Worm (Caenorhabditis elegans) whole organism, young adult: Measurements from ENCODE around the gene sre-28.

Experiments used
- B0261.1 ChIP-seq: sonication (generic microtip); optimal IDR thresholded peaks from 2 replicates; lab custom pipeline; 2016; ENCODE audit warnings: mild to moderate bottlenecking, missing genetic modification characterization, moderate library complexity, missing compliant biosample characterization
- B0336.3 ChIP-seq: fragments of 200-800 bp; sonication (Bioruptor generic); IDR thresholded peaks from 2 replicates; pipeline ENCODE4 v1.3.6; 2022; ENCODE audit warnings: missing genetic modification characterization, missing compliant biosample characterization
- C06A6.2 ChIP-seq: fragments of 200-800 bp; sonication (Bioruptor generic); conservative IDR thresholded peaks from 2 replicates; pipeline ENCODE4 v1.3.6; 2022; ENCODE audit warnings: missing genetic modification characterization, missing compliant biosample characterization
- C17E4.6 ChIP-seq: fragments of 200-800 bp; sonication (Bioruptor generic); IDR thresholded peaks from 2 replicates; pipeline ENCODE4 v1.3.6; 2022; ENCODE audit warnings: missing genetic modification reagents, missing genetic modification characterization, missing compliant biosample characterization
- D2030.7 ChIP-seq: fragments of 200-800 bp; sonication (Bioruptor generic); IDR thresholded peaks from 2 replicates; pipeline ENCODE4 v1.3.6; 2022; ENCODE audit warnings: missing genetic modification reagents, missing genetic modification characterization, missing compliant biosample characterization
- F23B12.7 ChIP-seq: sonication (generic microtip); optimal IDR thresholded peaks from 2 replicates; lab custom pipeline; 2017; ENCODE audit warnings: missing genetic modification characterization, mild to moderate bottlenecking, missing compliant biosample characterization, antibody characterized with exemption, moderate library complexity; ENCODE audit not compliant: insufficient read depth
- F49E8.2 ChIP-seq: sonication (generic microtip); optimal IDR thresholded peaks from 3 replicates; lab custom pipeline; 2017; ENCODE audit warnings: missing genetic modification characterization, mild to moderate bottlenecking, missing compliant biosample characterization, antibody characterized with exemption, moderate library complexity; ENCODE audit not compliant: insufficient read depth
- F57C9.4 ChIP-seq: sonication (generic microtip); optimal IDR thresholded peaks from 2 replicates; lab custom pipeline; 2017; ENCODE audit warnings: mild to moderate bottlenecking, missing genetic modification characterization, missing compliant biosample characterization
- K12H6.12 ChIP-seq: fragments of 200-800 bp; sonication (Bioruptor generic); optimal IDR thresholded peaks from 2 replicates; lab custom pipeline; 2018; ENCODE audit warnings: mild to moderate bottlenecking, missing genetic modification characterization, missing compliant biosample characterization
- Y53G8AR.9 ChIP-seq: fragments of 200-800 bp; sonication (Bioruptor generic); conservative IDR thresholded peaks from 2 replicates; pipeline ENCODE4 v1.3.6; 2022; ENCODE audit warnings: missing genetic modification reagents, missing genetic modification characterization, missing compliant biosample characterization
- ZK185.1 ChIP-seq: sonication (generic microtip); optimal IDR thresholded peaks from 2 replicates; lab custom pipeline; 2016; ENCODE audit warnings: mild to moderate bottlenecking, missing genetic modification characterization, missing compliant biosample characterization; ENCODE audit not compliant: poor library complexity, severe bottlenecking
- atf-7 ChIP-seq: sonication (generic microtip); optimal IDR thresholded peaks from 2 replicates; lab custom pipeline; 2017; ENCODE audit warnings: mild to moderate bottlenecking, missing genetic modification characterization, missing compliant biosample characterization
- athp-1 ChIP-seq: sonication (generic microtip); optimal IDR thresholded peaks from 2 replicates; lab custom pipeline; 2017; ENCODE audit warnings: mild to moderate bottlenecking, missing genetic modification characterization, missing compliant biosample characterization
- attf-3 ChIP-seq: fragments of 200-800 bp; sonication (Bioruptor generic); conservative IDR thresholded peaks from 2 replicates; pipeline ENCODE4 v1.3.6; 2022; ENCODE audit warnings: missing genetic modification reagents, missing genetic modification characterization, missing compliant biosample characterization
- attf-5 ChIP-seq: fragments of 200-800 bp; sonication (Bioruptor generic); optimal IDR thresholded peaks from 2 replicates; lab custom pipeline; 2018; ENCODE audit warnings: mild to moderate bottlenecking, missing genetic modification characterization, missing compliant biosample characterization
- cebp-1 ChIP-seq, 2 experiments: fragments of 200-800 bp in 1 of 2; sonication (Bioruptor generic) in 1 of 2; sonication (generic microtip) in 1 of 2; IDR thresholded peaks in 1 of 2; optimal IDR thresholded peaks in 1 of 2; 2 replicates each; pipeline versions ENCODE4 v1.3.6 to Lab custom; 2017 to 2022; ENCODE audit warnings: missing compliant biosample characterization in 2 of 2, missing genetic modification characterization in 2 of 2, mild to moderate bottlenecking in 1 of 2, missing genetic modification reagents in 1 of 2, moderate library complexity in 1 of 2
- cebp-2 ChIP-seq: fragments of 200-800 bp; sonication (Bioruptor generic); IDR thresholded peaks from 2 replicates; pipeline ENCODE4 v1.3.6; 2022; ENCODE audit warnings: missing genetic modification characterization, missing compliant biosample characterization
- ceh-100 ChIP-seq: fragments of 200-800 bp; sonication (Bioruptor generic); IDR thresholded peaks from 2 replicates; pipeline ENCODE4 v1.3.6; 2022; ENCODE audit warnings: missing genetic modification reagents, missing genetic modification characterization, missing compliant biosample characterization
- ceh-27 ChIP-seq: fragments of 200-800 bp; sonication (Bioruptor generic); optimal IDR thresholded peaks from 2 replicates; lab custom pipeline; 2018; ENCODE audit warnings: mild to moderate bottlenecking, missing genetic modification characterization, moderate library complexity, missing compliant biosample characterization
- chd-7 ChIP-seq: sonication (generic microtip); optimal IDR thresholded peaks from 2 replicates; lab custom pipeline; 2016; ENCODE audit warnings: mild to moderate bottlenecking, missing genetic modification characterization, moderate library complexity, missing compliant biosample characterization
- die-1 ChIP-seq: sonication (generic microtip); optimal IDR thresholded peaks from 2 replicates; lab custom pipeline; 2016; ENCODE audit warnings: missing genotype, mild to moderate bottlenecking, missing genetic modification characterization, missing compliant biosample characterization
- egl-18 ChIP-seq: fragments of 200-800 bp; sonication (Bioruptor generic); IDR thresholded peaks from 2 replicates; pipeline ENCODE4 v1.3.6; 2022; ENCODE audit warnings: missing genetic modification reagents, missing genetic modification characterization, missing compliant biosample characterization
- egl-44 ChIP-seq: fragments of 200-800 bp; sonication (Bioruptor generic); IDR thresholded peaks from 2 replicates; pipeline ENCODE4 v1.3.6; 2022; ENCODE audit warnings: missing genetic modification reagents, missing genetic modification characterization, missing compliant biosample characterization
- hmg-1.2 ChIP-seq: fragments of 200-800 bp; sonication (Bioruptor generic); IDR thresholded peaks from 2 replicates; pipeline ENCODE4 v1.3.6; 2022; ENCODE audit warnings: missing genetic modification reagents, missing genetic modification characterization, missing compliant biosample characterization
- hmg-20 ChIP-seq: fragments of 200-800 bp; sonication (Bioruptor generic); IDR thresholded peaks from 2 replicates; pipeline ENCODE4 v1.3.6; 2022; ENCODE audit warnings: missing genetic modification reagents, missing genetic modification characterization, missing compliant biosample characterization
- hrde-1 ChIP-seq: sonication (generic microtip); optimal IDR thresholded peaks from 2 replicates; lab custom pipeline; 2016; ENCODE audit warnings: missing genetic modification characterization, mild to moderate bottlenecking, missing compliant biosample characterization, moderate library complexity, missing genotype, missing genetic modification reagents, borderline replicate concordance
- let-526 ChIP-seq: fragments of 200-800 bp; sonication (Bioruptor generic); IDR thresholded peaks from 2 replicates; pipeline ENCODE4 v1.3.6; 2022; ENCODE audit warnings: missing genetic modification reagents, missing genetic modification characterization, missing compliant biosample characterization
- lin-26 ChIP-seq: fragments of 200-800 bp; sonication (Bioruptor generic); IDR thresholded peaks from 2 replicates; pipeline ENCODE4 v1.3.6; 2022; ENCODE audit warnings: missing genetic modification reagents, missing genetic modification characterization, missing compliant biosample characterization
- madf-6 ChIP-seq: fragments of 200-800 bp; sonication (Bioruptor generic); IDR thresholded peaks from 2 replicates; pipeline ENCODE4 v1.3.6; 2022; ENCODE audit warnings: missing genetic modification reagents, missing genetic modification characterization, missing compliant biosample characterization
- madf-8 ChIP-seq: fragments of 200-800 bp; sonication (Bioruptor generic); conservative IDR thresholded peaks from 2 replicates; pipeline ENCODE4 v1.3.6; 2022; ENCODE audit warnings: missing genetic modification reagents, missing genetic modification characterization, missing compliant biosample characterization
- mel-28 ChIP-seq: sonication (generic microtip); optimal IDR thresholded peaks from 2 replicates; lab custom pipeline; 2016; ENCODE audit warnings: borderline replicate concordance, mild to moderate bottlenecking, missing genetic modification characterization, missing compliant biosample characterization
- nfyb-1 ChIP-seq: fragments of 200-800 bp; sonication (Bioruptor generic); IDR thresholded peaks from 2 replicates; pipeline ENCODE4 v1.3.6; 2022; ENCODE audit warnings: missing genetic modification reagents, missing genetic modification characterization, missing compliant biosample characterization
- nhr-90 ChIP-seq: sonication (generic microtip); optimal IDR thresholded peaks from 2 replicates; lab custom pipeline; 2016; ENCODE audit warnings: missing genotype, mild to moderate bottlenecking, missing genetic modification characterization, missing compliant biosample characterization
- pbrm-1 ChIP-seq: fragments of 200-800 bp; sonication (Bioruptor generic); IDR thresholded peaks from 2 replicates; pipeline ENCODE4 v1.3.6; 2022; ENCODE audit warnings: missing genetic modification reagents, missing genetic modification characterization, missing compliant biosample characterization
- rcor-1 ChIP-seq: fragments of 200-800 bp; sonication (Bioruptor generic); IDR thresholded peaks from 2 replicates; pipeline ENCODE4 v1.3.6; 2022; ENCODE audit warnings: missing genetic modification reagents, missing genetic modification characterization, missing compliant biosample characterization
- rec-8 ChIP-seq, 2 experiments: sonication (generic microtip); optimal IDR thresholded peaks; 2 replicates each; lab custom pipeline; 2016; ENCODE audit warnings: mild to moderate bottlenecking in 2 of 2, missing genetic modification characterization in 2 of 2, missing genetic modification reagents in 2 of 2, missing genotype in 2 of 2, missing biosample characterization in 1 of 2, missing compliant biosample characterization in 1 of 2, moderate library complexity in 1 of 2
- snpc-1.3 ChIP-seq: sonication (generic microtip); optimal IDR thresholded peaks from 2 replicates; lab custom pipeline; 2017; ENCODE audit warnings: missing genetic modification characterization, mild to moderate bottlenecking, missing compliant biosample characterization, antibody characterized with exemption, moderate library complexity, missing genotype, missing genetic modification reagents; ENCODE audit not compliant: insufficient read depth
- snpc-3.4 ChIP-seq: sonication (generic microtip); optimal IDR thresholded peaks from 2 replicates; lab custom pipeline; 2017; ENCODE audit warnings: missing genetic modification characterization, mild to moderate bottlenecking, missing compliant biosample characterization, antibody characterized with exemption, moderate library complexity, missing genotype, missing genetic modification reagents
- tbp1 ChIP-seq: fragments of 200-800 bp; sonication (Bioruptor generic); optimal IDR thresholded peaks from 2 replicates; lab custom pipeline; 2018; ENCODE audit warnings: mild to moderate bottlenecking, missing genetic modification characterization, missing compliant biosample characterization
- tbx-9 ChIP-seq: sonication (generic microtip); optimal IDR thresholded peaks from 2 replicates; lab custom pipeline; 2016; ENCODE audit warnings: borderline replicate concordance, missing genetic modification characterization, inconsistent platforms, missing compliant biosample characterization
- zfh-2 ChIP-seq: fragments of 200-800 bp; sonication (Bioruptor generic); conservative IDR thresholded peaks from 2 replicates; pipeline ENCODE4 v1.3.6; 2022; ENCODE audit warnings: missing genetic modification reagents, missing genetic modification characterization, missing compliant biosample characterization
- ztf-22 ChIP-seq: fragments of 200-800 bp; sonication (Bioruptor generic); optimal IDR thresholded peaks from 2 replicates; lab custom pipeline; 2018; ENCODE audit warnings: mild to moderate bottlenecking, missing genetic modification characterization, moderate library complexity, missing compliant biosample characterization
- ztf-28 ChIP-seq: fragments of 200-800 bp; sonication (Bioruptor generic); IDR thresholded peaks from 2 replicates; pipeline ENCODE4 v1.3.6; 2022; ENCODE audit warnings: missing genetic modification reagents, missing genetic modification characterization, missing compliant biosample characterization
- ztf-3 ChIP-seq: fragments of 200-800 bp; sonication (Bioruptor generic); optimal IDR thresholded peaks from 2 replicates; lab custom pipeline; 2018; ENCODE audit warnings: mild to moderate bottlenecking, missing genetic modification characterization, missing compliant biosample characterization

sre-28 gene

DNA sequence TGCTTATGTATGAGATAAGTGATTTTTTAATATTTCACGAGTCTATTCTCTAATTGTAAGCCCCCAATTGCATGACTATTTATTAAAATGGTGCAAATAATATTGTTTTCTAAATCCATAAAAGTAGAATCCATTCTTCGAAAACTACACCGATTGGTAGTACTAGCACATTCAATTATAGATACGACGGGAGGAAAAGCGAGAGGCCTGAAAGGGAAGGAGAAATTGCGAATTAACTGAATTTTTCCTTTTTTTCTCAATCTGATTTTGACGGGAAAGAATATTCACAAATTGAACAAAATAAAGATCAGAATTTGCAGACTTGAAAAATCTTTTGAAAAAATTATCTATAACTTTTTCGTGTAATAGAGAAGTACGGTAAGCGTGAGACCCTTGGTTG, 33.0 kb downstream of the sre-28 start:
- TF ChIP-seq tbx-9 (tag; lab: Kevin White, UChicago) = no peak
- no peak for TF ChIP-seq F23B12.7 (tag; lab: Kevin White, UChicago)
- TF ChIP-seq snpc-1.3 (tag; lab: Kevin White, UChicago) = no peak
- no peak for TF ChIP-seq nhr-90 (tag; lab: Kevin White, UChicago)
- no peak for TF ChIP-seq ztf-3 (GFP tag; lab: Kevin White, UChicago)
- TF ChIP-seq F57C9.4 (tag; lab: Kevin White, UChicago) = no peak
- no peak for TF ChIP-seq madf-8
- no peak for TF ChIP-seq egl-44 (GFP tag; lab: Robert Waterston, UW)

ce11 chrV:9978425-9978824, 34.2 kb downstream of the sre-28 start:
- TF ChIP-seq snpc-3.4 (tag; lab: Kevin White, UChicago) (peak; percentile 16), zfh-2 (GFP tag; lab: Robert Waterston, UW) (peak; percentile 51), K12H6.12 (tag; lab: Kevin White, UChicago) (peak; percentile 13), ceh-27 (peak; percentile 39), die-1 (tag; lab: Kevin White, UChicago) (peak; percentile 23), ceh-100 (GFP tag; lab: Robert Waterston, UW) (peak; percentile 18; the same call in 1 of the 2 replicates), let-526 (GFP tag; lab: Robert Waterston, UW) (no peak), tbp1 (peak; percentile 20), ztf-28 (GFP tag; lab: Robert Waterston, UW) (no peak), pbrm-1 (GFP tag; lab: Robert Waterston, UW) (peak; percentile 58; the same call in 1 of the 2 replicates), hmg-1.2 (GFP tag; lab: Robert Waterston, UW) (0 out of 2 replicates have a peak, but pooled peaks have one; percentile 19), attf-3 (GFP tag; lab: Robert Waterston, UW) (0 out of 2 replicates have a peak, but pooled peaks have one; percentile 23), ztf-22 (GFP tag; lab: Kevin White, UChicago) (no peak), D2030.7 (GFP tag; lab: Robert Waterston, UW) (peak; percentile 41), C17E4.6 (GFP tag; lab: Robert Waterston, UW) (peak; percentile 62; the same call in 1 of the 2 replicates), rec-8 (tag; optimal IDR thresholded peaks at IDR 0.05; lab: Kevin White, UChicago) (no peak), Y53G8AR.9 (GFP tag; lab: Robert Waterston, UW) (0 out of 2 replicates have a peak, but pooled peaks have one; percentile 14), hmg-20 (GFP tag; lab: Robert Waterston, UW) (no peak), chd-7 (peak; percentile 24), lin-26 (GFP tag; lab: Robert Waterston, UW) (peak; percentile 45; the same call in 1 of the 2 replicates), ZK185.1 (tag; lab: Kevin White, UChicago) (peak; percentile 21), attf-5 (peak; percentile 28), B0261.1 (tag; lab: Kevin White, UChicago) (no peak), F49E8.2 (peak; percentile 63), egl-18 (GFP tag; lab: Robert Waterston, UW) (peak; percentile 71; the same call in 1 of the 2 replicates), B0336.3 (GFP tag; lab: Robert Waterston, UW) (peak; percentile 84), mel-28 (tag; lab: Kevin White, UChicago) (no peak), athp-1 (tag; lab: Kevin White, UChicago) (peak; percentile 33), cebp-2 (GFP tag; lab: Robert Waterston, UW) (no peak), C06A6.2 (GFP tag; lab: Robert Waterston, UW) (no peak), rcor-1 (GFP tag; lab: Robert Waterston, UW) (peak; percentile 20; the same call in 1 of the 2 replicates), atf-7 (peak; percentile 28), cebp-1 (GFP tag; IDR thresholded peaks at IDR 0.05; lab: Robert Waterston, UW) (no peak), cebp-1 (tag; optimal IDR thresholded peaks at IDR 0.05; lab: Kevin White, UChicago) (peak; percentile 46), madf-6 (GFP tag; lab: Robert Waterston, UW) (peak; percentile 50; the same call in 1 of the 2 replicates), nfyb-1 (0 out of 2 replicates have a peak, but pooled peaks have one; percentile 47), hrde-1 (tag; lab: Kevin White, UChicago) (peak; percentile 21)
